Worm (Caenorhabditis elegans): ENCODE results near the gene unc-85.
A peak's percentile ranks its signal among the peaks of the same experiment; 100 is the strongest.

Gene unc-85

ce11 chrII:4673242-4673641 is 28.6 kb upstream of the unc-85 start:
- peak; percentile 72 for TF ChIP-seq set-16 (GFP tag; IDR thresholded peaks at IDR 0.05)
- TF ChIP-seq mxl-2 (GFP tag; conservative IDR thresholded peaks at IDR 0.05), result 0 out of 2 replicates have a peak, but pooled peaks have one; percentile 2
- no peak for TF ChIP-seq zip-2 (tag; optimal IDR thresholded peaks at IDR 0.05)
- TF ChIP-seq mdt-29 (GFP tag; IDR thresholded peaks at IDR 0.05), result no peak
- no peak for TF ChIP-seq daf-16 (GFP tag; optimal IDR thresholded peaks at IDR 0.05)
- TF ChIP-seq daf-16 (tag; optimal IDR thresholded peaks at IDR 0.05), result no peak

- TF ChIP-seq aly-2 (tag; optimal IDR thresholded peaks at IDR 0.05), result no peak
Observed at ce11 chrII:4673670-4674069, 28.2 kb upstream of the unc-85 start.

DNA sequence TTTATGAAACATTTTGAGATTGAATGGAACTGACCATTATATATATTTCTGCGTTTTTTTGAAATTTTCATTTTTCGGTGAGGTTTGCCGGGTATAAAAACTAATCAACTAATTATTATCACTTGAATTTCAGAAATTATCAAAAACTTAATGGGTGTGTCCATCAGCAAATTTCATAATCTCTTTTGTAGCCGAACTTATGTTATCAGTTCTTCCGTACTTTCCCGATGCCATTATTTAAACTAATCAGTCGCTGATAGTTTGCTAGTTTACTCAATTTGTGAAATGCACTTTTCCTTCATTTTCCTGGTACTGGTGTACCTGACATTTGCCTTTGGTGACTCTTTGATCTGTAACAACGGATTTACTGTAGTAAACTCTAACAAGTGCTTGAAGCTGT is 27.7 kb upstream of the unc-85 start:
- TF ChIP-seq fos-1 (tag; optimal IDR thresholded peaks at IDR 0.05) (no peak), F49E8.2 (tag; optimal IDR thresholded peaks at IDR 0.05; ENCODE audit: borderline replicate concordance) (no peak), tra-1 (GFP tag; IDR thresholded peaks at IDR 0.05) (no peak), daf-16 (GFP tag; optimal IDR thresholded peaks at IDR 0.05) (no peak), daf-16 (tag; optimal IDR thresholded peaks at IDR 0.05) (peak; percentile 66), ceh-32 (tag; optimal IDR thresholded peaks at IDR 0.05; ENCODE audit: poor library complexity) (no peak), ceh-82 (tag; optimal IDR thresholded peaks at IDR 0.05) (no peak), dmd-6 (GFP tag; IDR thresholded peaks at IDR 0.05) (peak; percentile 70), nhr-77 (tag; optimal IDR thresholded peaks at IDR 0.05) (peak; percentile 45), zfp-2 (tag; optimal IDR thresholded peaks at IDR 0.05) (no peak), nhr-28 (tag; optimal IDR thresholded peaks at IDR 0.05) (peak; percentile 84), pqm-1 (tag; optimal IDR thresholded peaks at IDR 0.05) (peak; percentile 98), hlh-11 (tag; optimal IDR thresholded peaks at IDR 0.05) (peak; percentile 27), nhr-76 (tag; optimal IDR thresholded peaks at IDR 0.05) (no peak), fkh-10 (GFP tag; optimal IDR thresholded peaks at IDR 0.05) (no peak), lsy-2 (tag; optimal IDR thresholded peaks at IDR 0.05) (peak in 1 of 2 experiments; percentile 11), unc-130 (GFP tag; optimal IDR thresholded peaks at IDR 0.05) (no peak), nhr-102 (tag; optimal IDR thresholded peaks at IDR 0.05) (no peak), egl-27 (tag; optimal IDR thresholded peaks at IDR 0.05) (no peak), sdz-12 (GFP tag; optimal IDR thresholded peaks at IDR 0.05) (no peak), nhr-6 (tag; optimal IDR thresholded peaks at IDR 0.05) (no peak), ces-1 (GFP tag; optimal IDR thresholded peaks at IDR 0.05) (no peak), nhr-48 (tag; optimal IDR thresholded peaks at IDR 0.05) (peak; percentile 21), gei-8 (GFP tag; optimal IDR thresholded peaks at IDR 0.05) (no peak), ceh-28 (tag; optimal IDR thresholded peaks at IDR 0.05) (no peak), lin-1 (GFP tag; IDR thresholded peaks at IDR 0.05) (0 out of 2 replicates have a peak, but pooled peaks have one; percentile 42), ceh-20 (GFP tag; IDR thresholded peaks at IDR 0.05) (no peak)

DNA sequence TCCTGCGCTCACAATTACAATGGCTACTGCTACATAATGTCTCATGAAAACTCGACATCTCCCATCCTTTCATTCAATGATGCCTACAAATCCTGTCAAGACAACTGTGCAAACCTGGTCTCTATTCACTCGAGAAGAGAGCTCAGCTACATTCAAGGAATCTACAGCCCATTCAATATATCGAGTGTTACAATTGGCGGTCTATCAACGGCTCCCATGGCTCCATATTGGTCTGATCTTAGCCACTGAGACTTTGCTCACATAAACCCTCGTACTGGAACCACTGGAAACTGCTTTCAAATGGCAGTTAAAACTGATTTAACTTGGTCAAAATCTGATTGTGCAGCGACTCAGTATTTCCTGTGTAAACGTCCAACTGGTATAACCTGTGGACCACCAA is 26.4 kb upstream of the unc-85 start, which contains the start of gene T05A7.3:
Gene T05A7.3, plus strand, starts transcription at position 301 of the 400 bp plus-strand sequence.
- TF ChIP-seq F44E2.7 (GFP tag; IDR thresholded peaks at IDR 0.05) (no peak), ceh-44 (GFP tag; IDR thresholded peaks at IDR 0.05) (no peak), jun-1 (tag; optimal IDR thresholded peaks at IDR 0.05) (no peak), F10B5.3 (tag; optimal IDR thresholded peaks at IDR 0.05) (no peak)

DNA sequence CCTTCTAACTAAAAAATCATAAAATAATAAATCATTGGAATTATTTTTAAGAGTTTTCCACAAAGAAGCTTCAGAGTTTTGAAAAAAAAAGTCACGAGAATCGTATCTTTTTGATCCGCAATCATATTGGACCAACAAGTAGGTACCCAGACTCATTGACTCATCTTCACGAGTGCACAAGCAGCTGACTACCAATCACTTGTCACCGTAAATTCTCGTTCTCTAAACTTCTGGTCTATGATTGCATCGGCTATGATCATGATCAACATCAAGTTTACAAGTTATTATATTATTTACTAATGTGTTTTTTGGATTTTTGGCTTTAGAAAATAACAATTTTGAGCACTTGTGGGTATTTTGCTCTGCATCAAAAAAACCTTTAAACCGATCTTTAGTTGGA is 25.6 kb upstream of the unc-85 start:
- TF ChIP-seq hlh-30 (tag; optimal IDR thresholded peaks at IDR 0.05; ENCODE audit: insufficient read depth), result peak; percentile 23
- TF ChIP-seq pha-4 (GFP tag; IDR thresholded peaks at IDR 0.05), result no peak
- TF ChIP-seq pha-4 (tag; optimal IDR thresholded peaks at IDR 0.05), result no peak
- TF ChIP-seq fkh-10 (GFP tag; optimal IDR thresholded peaks at IDR 0.05), result no peak
- peak in 1 of 2 experiments; percentile 19 for TF ChIP-seq daf-16 (GFP tag; optimal IDR thresholded peaks at IDR 0.05)
- no peak for TF ChIP-seq daf-16 (tag; optimal IDR thresholded peaks at IDR 0.05)

All from whole organism, L4 larva.